Worm (Caenorhabditis elegans): ENCODE measurements around the gene Y94H6A.2.

The Y94H6A.2 gene

ce11 chrIV:2742470-2743044 lies 12.5 kb downstream of the Y94H6A.2 start, which contains the start of gene nhr-277:
Gene nhr-277 (plus strand): TSS chrIV:2742994.
- TF ChIP-seq mdl-1 (tag; optimal IDR thresholded peaks at IDR 0.05) (no peak), F10B5.3 (tag; optimal IDR thresholded peaks at IDR 0.05) (no peak), spr-1 (tag; optimal IDR thresholded peaks at IDR 0.05) (no peak), arid-1 (GFP tag; conservative IDR thresholded peaks at IDR 0.05) (no peak), zfp-2 (tag; optimal IDR thresholded peaks at IDR 0.05) (no peak)

ce11 chrIV:2747385-2748007 lies 17.4 kb downstream of the Y94H6A.2 start:
- TF ChIP-seq ctbp-1 (GFP tag; IDR thresholded peaks at IDR 0.05) (no peak), lin-38 (GFP tag; IDR thresholded peaks at IDR 0.05) (peak; percentile 35; the same call in 1 of the 2 replicates), aha-1 (tag) (peak; percentile 54)

- TF ChIP-seq nhr-28 (tag; optimal IDR thresholded peaks at IDR 0.05) (peak; percentile 23), nhr-41 (GFP tag; IDR thresholded peaks at IDR 0.05) (no peak), ces-1 (GFP tag; optimal IDR thresholded peaks at IDR 0.05) (no peak), hlh-11 (tag; optimal IDR thresholded peaks at IDR 0.05) (no peak), nhr-42 (GFP tag; IDR thresholded peaks at IDR 0.05) (no peak), zag-1 (tag; optimal IDR thresholded peaks at IDR 0.05) (no peak), mdt-29 (GFP tag; IDR thresholded peaks at IDR 0.05) (no peak), mxl-3 (GFP tag; optimal IDR thresholded peaks at IDR 0.05) (peak; percentile 31), fos-1 (tag; optimal IDR thresholded peaks at IDR 0.05) (no peak), nhr-77 (tag; optimal IDR thresholded peaks at IDR 0.05) (no peak), unc-62 (GFP tag; optimal IDR thresholded peaks at IDR 0.05 in 1 of 2) (peak in 1 of 2 experiments; percentile 90), unc-62 (tag; optimal IDR thresholded peaks at IDR 0.05) (no peak), daf-16 (GFP tag; optimal IDR thresholded peaks at IDR 0.05) (no peak), daf-16 (tag; optimal IDR thresholded peaks at IDR 0.05) (peak; percentile 67), dmd-6 (GFP tag; IDR thresholded peaks at IDR 0.05) (no peak), vab-7 (GFP tag; IDR thresholded peaks at IDR 0.05) (no peak), pqm-1 (tag; optimal IDR thresholded peaks at IDR 0.05) (peak; percentile 10), skn-1 (tag; optimal IDR thresholded peaks at IDR 0.05) (no peak), daf-19 (GFP tag; conservative IDR thresholded peaks at IDR 0.05) (no peak)
Measured at ce11 chrIV:2748863-2749451, 18.9 kb downstream of the Y94H6A.2 start.

- TF ChIP-seq unc-62 (GFP tag; optimal IDR thresholded peaks at IDR 0.05 in 1 of 2) (peak in 1 of 2 experiments; percentile 95), unc-62 (tag; optimal IDR thresholded peaks at IDR 0.05) (no peak), nhr-11 (tag; optimal IDR thresholded peaks at IDR 0.05) (no peak)
Measured at ce11 chrIV:2750607-2751006, 20.5 kb downstream of the Y94H6A.2 start.

ce11 chrIV:2751568-2751967 lies 21.5 kb downstream of the Y94H6A.2 start, which contains the start of gene Y54G2A.41:
Gene Y54G2A.41 (plus strand): TSS chrIV:2751868.
- TF ChIP-seq zfp-3 (GFP tag; conservative IDR thresholded peaks at IDR 0.05) (no peak), hlh-11 (tag; optimal IDR thresholded peaks at IDR 0.05) (no peak), ZK546.5 (tag; optimal IDR thresholded peaks at IDR 0.05) (no peak), cey-2 (tag; optimal IDR thresholded peaks at IDR 0.05; ENCODE audit: borderline replicate concordance, insufficient read depth) (no peak), ceh-32 (tag; optimal IDR thresholded peaks at IDR 0.05; ENCODE audit: poor library complexity) (no peak)
